Fruit fly (Drosophila melanogaster) whole organism, prepupa: ENCODE results near the gene CG13385.

Experiments used
- CG10669 ChIP-seq: fragments of 200-800 bp; sonication (Bioruptor generic); optimal IDR thresholded peaks from 3 replicates; lab custom pipeline; 2018; ENCODE audit warnings: missing biosample characterization, mild to moderate bottlenecking, missing genetic modification characterization, moderate library complexity
- CG11762 ChIP-seq: fragments of 200-800 bp; sonication (Bioruptor generic); optimal IDR thresholded peaks from 3 replicates; lab custom pipeline; 2016; ENCODE audit warnings: missing biosample characterization, missing genetic modification characterization; ENCODE audit not compliant: insufficient read depth
- CG1621 ChIP-seq: fragments of 200-800 bp; sonication (Bioruptor generic); optimal IDR thresholded peaks from 3 replicates; lab custom pipeline; 2018; ENCODE audit warnings: missing biosample characterization, mild to moderate bottlenecking, missing genetic modification characterization
- CG32006 ChIP-seq: fragments of 200-800 bp; sonication (Bioruptor generic); optimal IDR thresholded peaks from 3 replicates; lab custom pipeline; 2017; ENCODE audit warnings: missing biosample characterization, mild to moderate bottlenecking, missing genetic modification characterization
- CG6163 ChIP-seq: fragments of 200-800 bp; sonication (Bioruptor generic); IDR thresholded peaks from 3 replicates; pipeline ENCODE4 v1.3.6; 2022; ENCODE audit warnings: missing biosample characterization, missing genetic modification characterization
- CG8632 ChIP-seq: fragments of 200-800 bp; sonication (Bioruptor generic); optimal IDR thresholded peaks from 3 replicates; lab custom pipeline; 2016; ENCODE audit warnings: missing biosample characterization, missing genetic modification characterization
- Hr38 ChIP-seq: sonication (Bioruptor generic); optimal IDR thresholded peaks from 2 replicates; lab custom pipeline; 2016; ENCODE audit warnings: missing biosample characterization, missing genetic modification characterization
- cyc ChIP-seq: fragments of 200-800 bp; sonication (Bioruptor generic); optimal IDR thresholded peaks from 3 replicates; lab custom pipeline; 2016; ENCODE audit warnings: missing biosample characterization, missing genetic modification characterization
- fd59A ChIP-seq: fragments of 200-800 bp; sonication (Bioruptor generic); optimal IDR thresholded peaks from 2 replicates; lab custom pipeline; 2017; ENCODE audit warnings: missing biosample characterization, mild to moderate bottlenecking, missing genetic modification characterization, missing genetic modification reagents
- lz ChIP-seq: fragments of 200-800 bp; sonication (Bioruptor generic); optimal IDR thresholded peaks from 3 replicates; lab custom pipeline; 2016; ENCODE audit warnings: missing biosample characterization, missing genetic modification characterization
- salr ChIP-seq, 2 experiments: fragments of 200-800 bp; sonication (Bioruptor generic); optimal IDR thresholded peaks; 3 replicates each; lab custom pipeline; 2016 to 2018; ENCODE audit warnings: missing biosample characterization in 2 of 2, missing genetic modification characterization in 2 of 2, mild to moderate bottlenecking in 1 of 2
- spab ChIP-seq: fragments of 200-800 bp; sonication (Bioruptor generic); optimal IDR thresholded peaks from 2 replicates; lab custom pipeline; 2017; ENCODE audit warnings: missing biosample characterization, mild to moderate bottlenecking, missing genetic modification characterization, missing genetic modification reagents
- topi ChIP-seq: fragments of 200-800 bp; sonication (Bioruptor generic); optimal IDR thresholded peaks from 3 replicates; lab custom pipeline; 2016; ENCODE audit warnings: missing biosample characterization, missing genetic modification characterization

DNA sequence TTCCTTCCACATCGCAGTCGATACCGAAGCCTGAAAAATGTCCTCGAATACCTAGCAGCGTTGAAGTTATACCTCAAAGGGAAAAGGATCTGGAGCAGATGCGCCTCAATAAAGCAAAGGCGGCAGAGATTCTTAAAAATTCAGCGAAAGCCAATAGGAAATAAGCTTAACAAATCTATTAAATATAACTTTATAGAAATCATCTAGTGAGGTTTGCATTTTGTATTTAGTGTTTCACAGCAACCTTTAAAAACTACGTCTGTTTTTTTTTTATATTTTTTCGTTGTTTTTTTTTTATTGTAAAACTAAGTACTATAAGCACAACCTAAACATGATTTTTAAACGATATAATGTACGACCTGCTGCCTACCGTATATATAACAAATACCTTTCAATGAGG is 45.7 kb downstream of the CG13385 start, which contains the start of gene CG31897:
- TF ChIP-seq CG32006 (GFP tag; lab: Kevin White, UChicago) (no peak), CG8632 (GFP tag; lab: Kevin White, UChicago) (no peak), CG10669 (GFP tag; lab: Kevin White, UChicago) (no peak), CG1621 (no peak), cyc (GFP tag; lab: Kevin White, UChicago) (no peak), Hr38 (GFP tag; lab: Kevin White, UChicago) (no peak), CG6163 (GFP tag; lab: Robert Waterston, UW) (no peak), salr (GFP tag; optimal IDR thresholded peaks at IDR 0.05; lab: Kevin White, UChicago) (no peak), spab (no peak), lz (GFP tag; lab: Kevin White, UChicago) (no peak), topi (GFP tag; lab: Kevin White, UChicago) (no peak), CG11762 (GFP tag; lab: Kevin White, UChicago) (no peak), fd59A (GFP tag; lab: Kevin White, UChicago) (no peak)
